Worm (Caenorhabditis elegans) whole organism, midembryonic: ENCODE measurements around the gene Y60A3A.23.

Experiments
- T22C8.4 ChIP-seq: fragments of 200-800 bp; sonication (Bioruptor generic); IDR thresholded peaks from 2 replicates; pipeline ENCODE4 v1.3.6; 2022; ENCODE audit warnings: missing genetic modification characterization, missing compliant biosample characterization
- cog-1 ChIP-seq: sonication (generic microtip); optimal IDR thresholded peaks from 2 replicates; lab custom pipeline; 2016; ENCODE audit warnings: missing genetic modification characterization, missing compliant biosample characterization
- flt-1 ChIP-seq: fragments of 200-800 bp; sonication (Bioruptor generic); IDR thresholded peaks from 2 replicates; pipeline ENCODE4 v1.3.6; 2022; ENCODE audit warnings: missing genetic modification characterization, missing compliant biosample characterization
- klf-2 ChIP-seq: fragments of 200-800 bp; sonication (Bioruptor generic); conservative IDR thresholded peaks from 2 replicates; pipeline ENCODE4 v1.3.6; 2022; ENCODE audit warnings: missing genetic modification reagents, missing genetic modification characterization, missing compliant biosample characterization
- med-1 ChIP-seq: sonication (generic microtip); optimal IDR thresholded peaks from 2 replicates; lab custom pipeline; 2017; ENCODE audit warnings: missing genetic modification characterization, mild to moderate bottlenecking, missing compliant biosample characterization, antibody characterized with exemption, missing genetic modification reagents; ENCODE audit not compliant: insufficient read depth
- ref-1 ChIP-seq: fragments of 200-800 bp; sonication (Bioruptor generic); conservative IDR thresholded peaks from 2 replicates; pipeline ENCODE4 v1.3.6; 2022; ENCODE audit warnings: missing genetic modification reagents, missing genetic modification characterization, missing compliant biosample characterization
- tab-1 ChIP-seq: fragments of 200-800 bp; sonication (Bioruptor generic); IDR thresholded peaks from 2 replicates; pipeline ENCODE4 v1.3.6; 2022; ENCODE audit warnings: missing genetic modification characterization, missing compliant biosample characterization
- ztf-23 ChIP-seq: fragments of 200-800 bp; sonication (Bioruptor generic); IDR thresholded peaks from 2 replicates; pipeline ENCODE4 v1.3.6; 2022; ENCODE audit warnings: missing genetic modification reagents, missing genetic modification characterization, missing compliant biosample characterization
- ztf-29 ChIP-seq: fragments of 200-800 bp; sonication (Bioruptor generic); IDR thresholded peaks from 2 replicates; pipeline ENCODE4 v1.3.6; 2022; ENCODE audit warnings: missing genetic modification reagents, missing genetic modification characterization, missing compliant biosample characterization

The Y60A3A.23 gene

DNA sequence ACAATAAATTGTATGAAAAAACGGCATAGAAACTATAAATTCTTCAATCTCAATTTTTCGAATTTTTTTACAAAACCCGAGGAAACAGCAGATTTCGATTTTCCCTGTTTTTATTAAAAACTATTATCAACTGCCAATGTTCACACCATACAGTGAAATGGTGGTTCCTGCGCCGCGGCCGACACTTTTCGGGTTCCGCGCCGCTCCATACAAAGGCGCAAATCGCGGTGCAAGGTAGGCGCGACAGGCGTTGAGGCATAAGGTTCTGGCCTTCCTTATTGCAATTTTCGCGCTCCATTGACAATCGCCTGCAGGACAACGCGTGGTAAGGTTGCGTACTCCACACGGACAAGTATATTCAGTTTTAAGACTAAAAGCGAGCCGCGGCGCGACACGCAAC lies 20.8 kb upstream of the Y60A3A.23 start:
- TF ChIP-seq klf-2 (GFP tag; lab: Robert Waterston, UW) (no peak), ztf-23 (GFP tag; lab: Robert Waterston, UW) (no peak), ztf-29 (GFP tag; lab: Robert Waterston, UW) (no peak), tab-1 (no peak), ref-1 (GFP tag; lab: Robert Waterston, UW) (no peak), flt-1 (GFP tag; lab: Robert Waterston, UW) (no peak), T22C8.4 (GFP tag; lab: Robert Waterston, UW) (no peak), med-1 (GFP tag; lab: Kevin White, UChicago) (no peak), cog-1 (tag; lab: Kevin White, UChicago) (no peak)

DNA sequence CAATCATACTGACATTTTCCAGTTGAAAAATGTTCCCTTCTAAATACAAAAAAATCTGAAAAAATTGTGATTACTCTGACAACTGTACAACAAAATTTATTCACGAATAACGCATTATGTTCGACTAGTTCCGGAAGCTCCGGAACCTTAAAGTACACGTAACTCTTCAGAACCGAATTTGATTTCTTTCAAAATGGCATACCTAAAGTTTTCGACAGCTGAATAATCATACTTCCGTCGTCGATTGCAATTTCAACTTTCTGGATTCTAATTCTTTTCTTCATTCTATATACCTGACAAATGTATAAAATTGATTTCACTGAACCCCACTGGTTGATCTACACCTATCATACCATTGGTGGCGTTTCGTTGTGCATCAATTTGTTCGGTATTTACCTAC lies 19.9 kb upstream of the Y60A3A.23 start, which contains the start of gene sri-67:
TSS of gene sri-67 (plus strand) at position 301 of the 400 bp plus-strand sequence.
- TF ChIP-seq T22C8.4 (GFP tag; lab: Robert Waterston, UW) (no peak), cog-1 (tag; lab: Kevin White, UChicago) (no peak), flt-1 (GFP tag; lab: Robert Waterston, UW) (no peak), ref-1 (GFP tag; lab: Robert Waterston, UW) (no peak), tab-1 (no peak), ztf-23 (GFP tag; lab: Robert Waterston, UW) (no peak), klf-2 (GFP tag; lab: Robert Waterston, UW) (no peak), ztf-29 (GFP tag; lab: Robert Waterston, UW) (no peak), med-1 (GFP tag; lab: Kevin White, UChicago) (no peak)

DNA sequence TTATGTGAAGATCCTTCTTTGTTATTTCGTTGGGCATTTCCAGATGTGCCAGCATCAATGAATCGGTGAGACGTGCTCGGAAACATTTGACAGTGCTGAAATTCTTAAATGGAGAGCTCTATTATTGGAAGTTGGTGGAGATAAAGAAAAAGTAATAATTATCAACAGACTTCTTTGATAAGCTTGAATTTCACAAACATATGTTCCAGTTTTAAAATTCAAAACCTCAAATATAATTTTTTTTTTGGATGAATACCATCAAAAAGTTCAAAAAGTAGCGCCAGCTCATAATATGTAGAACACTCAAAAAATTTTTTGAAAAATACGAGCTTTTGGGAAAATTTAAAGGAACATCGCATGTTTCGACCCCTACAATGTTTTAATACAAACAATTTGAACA lies 13.5 kb upstream of the Y60A3A.23 start, which contains the start of gene Y60A3A.25:
TSS of gene Y60A3A.25 (minus strand) at position 101 of the 400 bp plus-strand sequence.
- TF ChIP-seq ztf-29 (GFP tag; lab: Robert Waterston, UW) (no peak), ztf-23 (GFP tag; lab: Robert Waterston, UW) (no peak), klf-2 (GFP tag; lab: Robert Waterston, UW) (no peak), cog-1 (tag; lab: Kevin White, UChicago) (no peak), T22C8.4 (GFP tag; lab: Robert Waterston, UW) (no peak), tab-1 (no peak), ref-1 (GFP tag; lab: Robert Waterston, UW) (no peak), med-1 (GFP tag; lab: Kevin White, UChicago) (no peak), flt-1 (GFP tag; lab: Robert Waterston, UW) (no peak)

ce11 chrV:19994665-19995064 lies 12.9 kb upstream of the Y60A3A.23 start:
- TF ChIP-seq klf-2 (GFP tag; lab: Robert Waterston, UW), result no peak
- TF ChIP-seq ref-1 (GFP tag; lab: Robert Waterston, UW), result no peak
- TF ChIP-seq ztf-23 (GFP tag; lab: Robert Waterston, UW), result no peak
- no peak for TF ChIP-seq med-1 (GFP tag; lab: Kevin White, UChicago)
- no peak for TF ChIP-seq cog-1 (tag; lab: Kevin White, UChicago)
- TF ChIP-seq ztf-29 (GFP tag; lab: Robert Waterston, UW), result no peak
- TF ChIP-seq tab-1, result no peak
- no peak for TF ChIP-seq T22C8.4 (GFP tag; lab: Robert Waterston, UW)
- TF ChIP-seq flt-1 (GFP tag; lab: Robert Waterston, UW), result no peak

ce11 chrV:19997481-19997880 lies 10.1 kb upstream of the Y60A3A.23 start:
- TF ChIP-seq T22C8.4 (GFP tag; lab: Robert Waterston, UW) (no peak), ref-1 (GFP tag; lab: Robert Waterston, UW) (no peak), med-1 (GFP tag; lab: Kevin White, UChicago) (no peak), flt-1 (GFP tag; lab: Robert Waterston, UW) (no peak)

DNA sequence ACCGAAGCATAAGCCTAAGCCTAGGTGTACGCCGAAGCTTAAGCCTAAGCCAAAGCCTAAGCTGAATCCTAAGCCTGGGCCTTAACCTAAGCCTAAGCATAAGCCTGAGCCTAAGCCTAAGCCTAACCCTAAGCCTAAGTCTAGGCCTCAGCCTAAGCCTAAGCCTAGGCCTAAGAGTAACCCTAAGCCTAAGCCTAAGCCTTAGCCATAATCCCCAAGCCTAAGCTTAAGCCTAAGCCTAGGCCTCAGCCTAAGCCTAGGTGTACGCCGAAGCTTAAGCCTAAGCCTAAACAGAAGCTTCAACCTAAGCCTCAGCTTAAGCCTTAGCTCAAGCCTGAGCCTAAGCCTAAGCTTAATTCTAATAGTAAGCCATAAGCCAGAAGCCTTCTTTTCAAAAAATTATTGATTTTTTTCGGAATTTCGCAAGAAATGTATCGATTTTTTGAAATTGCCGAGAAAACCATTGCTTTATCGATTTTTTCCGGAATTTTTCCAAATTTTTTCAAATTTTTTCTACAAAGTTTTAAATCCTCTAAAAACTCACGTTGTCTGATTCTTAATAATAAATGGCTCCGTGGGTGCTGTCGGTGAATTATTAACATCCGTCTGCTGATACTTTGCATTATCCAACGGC lies 9.2 kb upstream of the Y60A3A.23 start:
- TF ChIP-seq med-1 (GFP tag; lab: Kevin White, UChicago) (no peak), ztf-29 (GFP tag; lab: Robert Waterston, UW) (peak; percentile 89; the same call in 1 of the 2 replicates), flt-1 (GFP tag; lab: Robert Waterston, UW) (no peak), T22C8.4 (GFP tag; lab: Robert Waterston, UW) (peak; percentile 81), klf-2 (GFP tag; lab: Robert Waterston, UW) (no peak)

ce11 chrV:19999100-19999499 lies 8.5 kb upstream of the Y60A3A.23 start:
- TF ChIP-seq ref-1 (GFP tag; lab: Robert Waterston, UW) (no peak), ztf-29 (GFP tag; lab: Robert Waterston, UW) (no peak), T22C8.4 (GFP tag; lab: Robert Waterston, UW) (0 out of 2 replicates have a peak, but pooled peaks have one; percentile 36), cog-1 (tag; lab: Kevin White, UChicago) (no peak), med-1 (GFP tag; lab: Kevin White, UChicago) (no peak), tab-1 (no peak), flt-1 (GFP tag; lab: Robert Waterston, UW) (no peak)

DNA sequence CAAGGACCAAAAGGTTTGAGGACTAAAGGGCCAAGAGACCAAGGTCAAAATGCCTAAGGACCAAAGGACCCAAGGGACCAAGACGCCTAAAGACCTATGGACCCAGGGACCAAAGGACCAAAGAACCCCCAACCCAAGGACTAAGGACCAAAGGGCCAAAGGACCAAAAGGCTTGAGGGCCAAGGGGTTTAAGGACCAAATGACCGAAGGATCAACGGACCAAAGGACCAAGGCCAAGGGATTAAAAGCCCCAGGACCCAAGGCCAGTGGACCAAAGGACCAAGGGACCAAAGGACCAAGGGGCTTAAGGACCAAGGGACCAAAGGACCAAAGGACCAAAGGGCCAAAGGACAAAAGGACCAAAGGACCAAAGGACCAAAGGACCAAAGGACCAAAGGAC lies 7.8 kb upstream of the Y60A3A.23 start:
- TF ChIP-seq ztf-23 (GFP tag; lab: Robert Waterston, UW) (no peak), med-1 (GFP tag; lab: Kevin White, UChicago) (no peak), cog-1 (tag; lab: Kevin White, UChicago) (no peak), klf-2 (GFP tag; lab: Robert Waterston, UW) (no peak), flt-1 (GFP tag; lab: Robert Waterston, UW) (no peak), tab-1 (no peak), T22C8.4 (GFP tag; lab: Robert Waterston, UW) (no peak), ztf-29 (GFP tag; lab: Robert Waterston, UW) (no peak), ref-1 (GFP tag; lab: Robert Waterston, UW) (no peak)

DNA sequence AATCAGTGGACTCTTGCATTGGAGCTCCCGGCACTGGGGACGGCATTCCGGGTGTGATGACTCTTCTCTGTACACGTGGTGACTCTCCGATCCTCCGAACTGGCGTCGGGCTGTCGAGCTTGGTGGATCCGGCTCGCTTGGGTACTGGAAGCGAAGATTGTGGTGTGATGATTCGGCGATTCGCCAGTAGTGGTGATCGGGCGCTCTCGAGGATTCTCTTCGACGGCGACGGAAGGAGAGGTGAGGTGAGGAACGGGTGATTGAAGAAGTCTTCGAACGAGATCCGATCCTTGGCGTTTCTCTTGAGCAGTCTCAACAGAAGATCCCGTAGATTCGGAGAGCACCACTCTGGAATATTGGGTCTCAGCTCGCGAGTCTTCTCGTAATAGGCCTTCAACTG lies 6.9 kb upstream of the Y60A3A.23 start:
- TF ChIP-seq flt-1 (GFP tag; lab: Robert Waterston, UW) (no peak), cog-1 (tag; lab: Kevin White, UChicago) (no peak), ztf-29 (GFP tag; lab: Robert Waterston, UW) (no peak), klf-2 (GFP tag; lab: Robert Waterston, UW) (no peak), T22C8.4 (GFP tag; lab: Robert Waterston, UW) (no peak), ztf-23 (GFP tag; lab: Robert Waterston, UW) (no peak), med-1 (GFP tag; lab: Kevin White, UChicago) (no peak), tab-1 (no peak), ref-1 (GFP tag; lab: Robert Waterston, UW) (no peak)
